Worm (Caenorhabditis elegans) whole organism, L4/young adult: ENCODE results near the gene mltn-13.

Experiments
- dao-5 ChIP-seq: sonication (generic microtip); optimal IDR thresholded peaks from 2 replicates; lab custom pipeline; 2016; ENCODE audit warnings: missing genotype, missing genetic modification characterization, moderate library complexity, missing compliant biosample characterization
- him-1 ChIP-seq: sonication (generic microtip); optimal IDR thresholded peaks from 2 replicates; lab custom pipeline; 2016; ENCODE audit warnings: missing genotype, missing genetic modification reagents, missing genetic modification characterization, missing compliant biosample characterization

ce11 chrX:4493439-4494006 is 45.3 kb upstream of the mltn-13 start:
- TF ChIP-seq dao-5 (tag; lab: Kevin White, UChicago) (no peak), him-1 (tag; lab: Kevin White, UChicago) (no peak)
